Worm (Caenorhabditis elegans): ENCODE results near the gene C05B5.1.

DNA sequence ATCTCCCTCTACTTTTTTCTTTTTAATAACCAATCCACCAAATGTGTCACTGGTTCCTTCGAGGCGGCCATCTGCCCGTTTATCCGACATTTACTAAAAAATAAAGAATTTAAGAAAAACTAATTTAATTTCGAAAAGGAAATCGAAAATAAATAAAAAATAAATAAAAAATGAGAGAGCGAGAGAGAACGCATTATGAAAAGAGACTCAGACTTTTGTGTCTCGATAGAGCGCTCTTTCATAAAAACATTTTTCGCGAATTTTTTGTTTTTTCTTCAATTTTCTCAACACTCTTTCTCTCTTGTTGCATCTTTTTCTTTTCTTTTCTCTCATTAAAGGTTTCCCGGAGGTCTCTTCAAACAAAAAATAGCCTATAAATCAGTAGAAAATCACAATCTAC is 32.1 kb downstream of the C05B5.1 start, which contains the start of gene mog-1:
- TF ChIP-seq T22C8.4 (GFP tag; IDR thresholded peaks at IDR 0.05): no peak
- no peak for TF ChIP-seq cog-1 (tag; optimal IDR thresholded peaks at IDR 0.05)
- TF ChIP-seq ztf-29 (GFP tag; IDR thresholded peaks at IDR 0.05): no peak
- no peak for TF ChIP-seq ztf-23 (GFP tag; IDR thresholded peaks at IDR 0.05)
- no peak for TF ChIP-seq flt-1 (GFP tag; IDR thresholded peaks at IDR 0.05)
